Worm (Caenorhabditis elegans): ENCODE measurements around the gene clec-43.

- TF ChIP-seq xbp-1 (tag; optimal IDR thresholded peaks at IDR 0.05) (no peak), nhr-71 (tag; optimal IDR thresholded peaks at IDR 0.05) (no peak)
Observed at ce11 chrII:911680-912079, 32.2 kb upstream of the clec-43 start, which contains the start of gene fbxc-31.
